Worm (Caenorhabditis elegans): ENCODE data around the gene F09C6.15.

- TF ChIP-seq C16A3.4 (tag; optimal IDR thresholded peaks at IDR 0.05) (no peak), vab-15 (tag; optimal IDR thresholded peaks at IDR 0.05) (no peak), hlh-4 (tag; optimal IDR thresholded peaks at IDR 0.05) (no peak), fkh-4 (tag; optimal IDR thresholded peaks at IDR 0.05; ENCODE audit: borderline replicate concordance) (no peak), nhr-76 (tag; optimal IDR thresholded peaks at IDR 0.05) (no peak), elt-3 (tag; optimal IDR thresholded peaks at IDR 0.05) (no peak), egl-27 (tag; optimal IDR thresholded peaks at IDR 0.05) (no peak), nhr-12 (tag; optimal IDR thresholded peaks at IDR 0.05) (no peak), dsc-1 (tag; optimal IDR thresholded peaks at IDR 0.05) (no peak), nhr-11 (tag; optimal IDR thresholded peaks at IDR 0.05) (no peak), sptf-1 (tag; optimal IDR thresholded peaks at IDR 0.05) (no peak), skn-1 (tag; optimal IDR thresholded peaks at IDR 0.05) (no peak), mep-1 (tag; optimal IDR thresholded peaks at IDR 0.05) (no peak), grh-1 (GFP tag; IDR thresholded peaks at IDR 0.05) (no peak)
Observed at ce11 chrV:16911934-16912333, 18.4 kb downstream of the F09C6.15 start, which contains the start of gene nhr-116.

Data from whole organism, L1 larva.